Fruit fly (Drosophila melanogaster): Measurements from ENCODE around the gene laf.

- TF ChIP-seq CG8478 (optimal IDR thresholded peaks at IDR 0.05) (no peak), CTCF (optimal IDR thresholded peaks at IDR 0.05) (no peak)
Measured at dm6 chr3R:4853504-4853903, 24.8 kb downstream of the laf start.

All from S2 (cell line).